Worm (Caenorhabditis elegans) whole organism, L3 larva: Measurements from ENCODE around the gene clec-208.

Experiments used
- ama-1 ChIP-seq: fragments of 150-350 bp; optimal IDR thresholded peaks from 2 replicates; lab custom pipeline; 2018
- egl-27 ChIP-seq: sonication (generic microtip); optimal IDR thresholded peaks from 4 replicates; lab custom pipeline; 2017; ENCODE audit warnings: missing biosample characterization, missing genetic modification reagents, missing genetic modification characterization
- fos-1 ChIP-seq: fragments of 150-350 bp; optimal IDR thresholded peaks from 2 replicates; lab custom pipeline; 2014; ENCODE audit warnings: missing biosample characterization, missing genetic modification characterization
- lin-39 ChIP-seq: fragments of 150-350 bp; optimal IDR thresholded peaks from 2 replicates; lab custom pipeline; 2018; ENCODE audit warnings: missing biosample characterization, missing genetic modification reagents, missing genetic modification characterization
- lsy-12 ChIP-seq: sonication (generic microtip); optimal IDR thresholded peaks from 2 replicates; lab custom pipeline; 2016; ENCODE audit warnings: mild to moderate bottlenecking, missing genetic modification characterization, missing compliant biosample characterization
- nfya-1 ChIP-seq: sonication (generic microtip); optimal IDR thresholded peaks from 2 replicates; lab custom pipeline; 2017; ENCODE audit warnings: missing genetic modification characterization, mild to moderate bottlenecking, missing compliant biosample characterization, antibody characterized with exemption, moderate library complexity; ENCODE audit not compliant: insufficient read depth
- nhr-77 ChIP-seq: fragments of 150-350 bp; optimal IDR thresholded peaks from 2 replicates; lab custom pipeline; 2014; ENCODE audit warnings: missing biosample characterization, missing genetic modification characterization

- TF ChIP-seq fos-1 (no peak), lsy-12 (tag; lab: Kevin White, UChicago) (no peak), nhr-77 (tag; lab: Kevin White, UChicago) (no peak), nfya-1 (tag; lab: Kevin White, UChicago) (no peak), ama-1 (lab: Kevin White, UChicago) (no peak), lin-39 (tag; lab: Kevin White, UChicago) (no peak), egl-27 (tag; lab: Kevin White, UChicago) (no peak)
Observed at ce11 chrV:2146795-2147194, 49.0 kb downstream of the clec-208 start, which contains the start of gene srbc-20.
